Worm (Caenorhabditis elegans) whole organism, L4/young adult: Measurements from ENCODE around the gene cutl-15.

Experiments
- W03F9.2 ChIP-seq: fragments of 150-350 bp; optimal IDR thresholded peaks from 2 replicates; lab custom pipeline; 2014; ENCODE audit warnings: missing biosample characterization, missing genetic modification characterization
- dao-5 ChIP-seq: sonication (generic microtip); optimal IDR thresholded peaks from 2 replicates; lab custom pipeline; 2016; ENCODE audit warnings: missing genotype, missing genetic modification characterization, moderate library complexity, missing compliant biosample characterization
- him-1 ChIP-seq: sonication (generic microtip); optimal IDR thresholded peaks from 2 replicates; lab custom pipeline; 2016; ENCODE audit warnings: missing genotype, missing genetic modification reagents, missing genetic modification characterization, missing compliant biosample characterization

DNA sequence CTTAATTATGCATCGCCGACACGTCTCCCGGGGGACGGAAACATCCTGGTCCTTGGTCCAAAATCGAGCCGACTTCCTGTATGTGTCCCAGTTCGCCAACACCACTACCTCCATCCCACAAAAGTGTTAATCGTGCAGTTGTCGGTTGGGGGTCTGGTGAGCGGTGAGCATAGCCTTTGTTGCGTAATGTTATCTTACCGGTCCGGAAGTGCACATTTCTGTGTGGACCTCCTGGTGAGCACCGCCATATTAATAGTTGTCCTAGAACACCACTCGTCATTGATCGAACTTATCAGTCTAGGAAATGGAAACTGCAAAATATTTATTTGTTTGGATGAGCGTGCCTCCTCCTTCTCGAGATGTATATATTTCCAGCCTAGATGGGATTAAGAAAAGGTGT is 50.2 kb downstream of the cutl-15 start:
- TF ChIP-seq W03F9.2 (tag; lab: Kevin White, UChicago) (no peak), him-1 (tag; lab: Kevin White, UChicago) (no peak), dao-5 (no peak)
